Fruit fly (Drosophila melanogaster): ENCODE results near the gene CG17806.

DNA sequence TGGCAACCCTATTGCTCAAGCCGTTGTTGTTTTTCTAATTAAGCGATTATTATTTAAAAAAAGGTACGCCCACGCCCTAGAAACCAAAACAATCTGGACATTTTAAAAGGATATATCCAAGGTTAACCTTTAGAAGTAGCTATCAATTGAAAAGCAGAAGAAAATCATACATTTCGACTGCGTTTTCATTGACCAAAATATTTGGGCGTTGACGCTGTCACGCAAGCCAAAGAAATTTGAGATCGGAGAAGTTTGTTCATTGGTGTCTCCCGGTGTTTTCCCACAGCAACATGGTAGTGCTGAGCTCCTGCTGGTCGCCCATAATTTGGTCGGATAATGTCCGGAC is 8.0 kb downstream of the CG17806 start, which contains the start of gene pasi1:
- TF ChIP-seq CG8478 (optimal IDR thresholded peaks at IDR 0.05): no peak
- TF ChIP-seq CTCF (optimal IDR thresholded peaks at IDR 0.05): no peak
